Fruit fly (Drosophila melanogaster) ovary, adult (tissue): Measurements from ENCODE around the gene alt.

Experiments
- CG17801 ChIP-seq: fragments of 200-800 bp; optimal IDR thresholded peaks from 2 replicates; lab custom pipeline; 2019; ENCODE audit warnings: missing biosample characterization, mild to moderate bottlenecking, missing genetic modification characterization, moderate library complexity; ENCODE audit not compliant: partially characterized antibody

The alt gene

DNA sequence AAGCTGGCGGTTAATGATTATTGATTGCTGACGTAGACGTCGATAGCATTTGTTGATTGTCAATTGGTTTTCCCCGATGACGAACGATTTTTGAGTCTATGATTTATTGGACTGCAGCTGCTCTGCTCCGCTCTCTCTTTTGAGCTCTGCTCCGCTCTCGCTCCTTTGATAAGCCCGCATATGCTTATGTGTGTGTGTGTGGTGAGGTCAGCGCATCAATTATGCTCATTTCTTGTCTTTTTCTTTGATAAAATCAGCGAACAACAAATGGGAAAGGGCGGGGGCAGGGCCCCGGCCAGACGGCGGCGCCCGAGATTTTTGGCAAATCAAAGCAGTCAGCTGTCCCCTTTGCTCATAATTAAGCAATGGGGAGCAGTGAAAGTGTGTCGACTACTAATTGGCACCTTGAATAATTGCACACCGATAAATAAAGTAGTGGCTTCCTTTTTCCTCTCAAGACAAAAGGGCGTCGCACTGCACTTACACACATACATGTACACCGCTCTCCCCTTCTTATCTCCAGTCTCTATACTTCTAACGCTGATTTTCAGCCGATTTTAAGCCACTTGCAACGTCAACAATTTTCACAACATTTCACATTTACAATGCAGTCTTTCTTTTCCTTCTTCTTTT, 588 bp downstream of the alt start:
- no peak for TF ChIP-seq CG17801 (GFP tag; lab: Kevin White, UChicago)

dm6 chr3R:17680639-17681302, 1.5 kb downstream of the alt start:
- TF ChIP-seq CG17801 (GFP tag; lab: Kevin White, UChicago), result no peak

DNA sequence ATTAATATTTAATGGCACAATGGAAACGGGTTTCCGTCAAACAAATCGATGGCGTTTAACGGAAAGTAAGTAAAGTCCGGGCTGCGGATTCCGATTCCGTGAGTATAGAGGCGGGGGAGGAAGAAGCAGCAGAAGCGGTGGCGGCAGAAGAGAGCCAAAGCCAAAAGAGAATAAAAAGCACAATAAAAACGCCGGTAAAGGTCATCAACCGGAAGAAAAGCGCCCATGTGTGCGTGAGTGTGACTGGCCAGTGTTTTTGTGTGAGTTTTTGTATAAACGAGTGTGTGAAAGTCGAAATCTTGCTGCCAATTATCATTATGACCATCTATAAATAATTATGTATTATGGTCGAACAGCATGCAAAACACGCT, 2.1 kb downstream of the alt start:
- no peak for TF ChIP-seq CG17801 (GFP tag; lab: Kevin White, UChicago)

DNA sequence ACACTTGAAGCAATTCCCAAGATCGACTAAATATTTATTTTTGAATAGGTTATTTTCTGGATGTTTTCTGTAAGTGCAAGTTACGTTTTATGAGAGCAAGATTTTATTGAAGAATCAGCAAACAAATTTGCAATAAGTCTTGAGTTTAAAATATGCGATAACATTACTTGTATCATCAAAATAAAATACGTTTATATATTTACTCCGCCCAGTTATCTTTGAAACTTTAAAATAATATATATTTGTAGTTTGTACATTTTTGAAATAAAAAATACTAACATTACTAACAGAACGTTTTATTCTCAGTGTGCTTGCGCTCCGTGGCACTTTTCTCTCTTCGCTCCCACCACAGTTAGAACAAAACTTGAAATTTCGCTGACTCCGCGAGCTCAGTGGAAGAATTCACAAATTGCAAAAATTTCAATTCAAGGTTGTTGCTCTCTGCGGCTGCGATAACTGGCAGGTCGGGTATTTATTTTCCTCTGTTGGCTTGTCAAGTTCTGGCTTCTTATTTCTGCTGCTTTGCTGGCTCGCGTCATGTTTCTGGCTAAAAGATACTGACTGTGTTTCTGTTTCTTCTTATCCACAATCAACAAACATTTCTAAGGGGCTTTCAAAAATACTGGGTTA, 2.8 kb downstream of the alt start:
- peak; percentile 90 for TF ChIP-seq CG17801 (GFP tag; lab: Kevin White, UChicago)

dm6 chr3R:17678138-17678873, 4.0 kb downstream of the alt start:
- TF ChIP-seq CG17801 (GFP tag; lab: Kevin White, UChicago), result peak; percentile 4

DNA sequence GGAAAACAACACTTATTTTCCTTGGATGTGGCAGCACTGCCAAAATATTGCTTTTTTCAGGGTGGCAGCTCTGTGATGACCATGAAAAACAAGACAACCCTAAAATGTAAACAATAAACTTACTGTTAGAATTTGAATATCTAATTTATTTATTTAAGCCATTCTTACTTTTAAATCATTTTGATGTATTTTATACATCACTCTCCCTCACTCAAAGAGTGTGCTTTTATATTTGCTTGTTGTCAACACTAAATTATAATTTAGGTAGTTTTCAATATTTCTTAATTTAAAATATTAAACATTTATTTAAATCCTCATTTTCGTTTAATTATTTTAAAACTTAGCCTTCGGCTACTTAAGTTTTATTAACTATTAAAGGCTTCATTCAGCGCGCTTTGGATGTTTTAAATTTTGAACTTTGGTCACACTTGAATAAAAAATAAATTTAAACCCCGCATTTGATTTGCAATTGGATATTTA, 11.4 kb downstream of the alt start, which contains the start of the genes CG7523 and Mps1:
CG7523 (minus strand) TSS at position 39 of the 480 bp plus-strand sequence.
Mps1 (plus strand) TSS at position 415 of the 480 bp plus-strand sequence.
- TF ChIP-seq CG17801 (GFP tag; lab: Kevin White, UChicago), result no peak

dm6 chr3R:17670202-17670856, 12.0 kb downstream of the alt start:
- TF ChIP-seq CG17801 (GFP tag; lab: Kevin White, UChicago), result no peak

dm6 chr3R:17667987-17668386, 14.3 kb downstream of the alt start:
- no peak for TF ChIP-seq CG17801 (GFP tag; lab: Kevin White, UChicago)

dm6 chr3R:17667279-17667678, 15.0 kb downstream of the alt start, which contains the start of gene CG45045:
TSS of gene CG45045 (plus strand) at chr3R:17667572.
- no peak for TF ChIP-seq CG17801 (GFP tag; lab: Kevin White, UChicago)

DNA sequence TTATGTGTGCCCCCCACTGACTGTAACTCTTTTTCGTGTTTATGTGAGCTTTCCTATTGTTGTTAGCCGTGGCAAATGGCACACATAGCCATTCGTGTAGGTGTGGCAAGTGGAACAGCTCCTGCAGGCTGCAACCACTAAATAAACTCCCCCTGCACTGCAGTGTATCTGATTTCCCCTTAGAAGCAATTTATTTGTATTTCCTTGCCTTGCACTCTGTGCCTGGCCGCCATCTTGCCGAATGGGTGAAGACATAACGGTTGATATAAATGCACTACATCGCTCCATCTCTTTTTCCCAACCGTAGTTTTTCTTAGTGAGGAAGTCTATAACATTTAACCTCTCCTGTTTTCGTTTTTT, 15.5 kb downstream of the alt start:
- TF ChIP-seq CG17801 (GFP tag; lab: Kevin White, UChicago), result no peak

DNA sequence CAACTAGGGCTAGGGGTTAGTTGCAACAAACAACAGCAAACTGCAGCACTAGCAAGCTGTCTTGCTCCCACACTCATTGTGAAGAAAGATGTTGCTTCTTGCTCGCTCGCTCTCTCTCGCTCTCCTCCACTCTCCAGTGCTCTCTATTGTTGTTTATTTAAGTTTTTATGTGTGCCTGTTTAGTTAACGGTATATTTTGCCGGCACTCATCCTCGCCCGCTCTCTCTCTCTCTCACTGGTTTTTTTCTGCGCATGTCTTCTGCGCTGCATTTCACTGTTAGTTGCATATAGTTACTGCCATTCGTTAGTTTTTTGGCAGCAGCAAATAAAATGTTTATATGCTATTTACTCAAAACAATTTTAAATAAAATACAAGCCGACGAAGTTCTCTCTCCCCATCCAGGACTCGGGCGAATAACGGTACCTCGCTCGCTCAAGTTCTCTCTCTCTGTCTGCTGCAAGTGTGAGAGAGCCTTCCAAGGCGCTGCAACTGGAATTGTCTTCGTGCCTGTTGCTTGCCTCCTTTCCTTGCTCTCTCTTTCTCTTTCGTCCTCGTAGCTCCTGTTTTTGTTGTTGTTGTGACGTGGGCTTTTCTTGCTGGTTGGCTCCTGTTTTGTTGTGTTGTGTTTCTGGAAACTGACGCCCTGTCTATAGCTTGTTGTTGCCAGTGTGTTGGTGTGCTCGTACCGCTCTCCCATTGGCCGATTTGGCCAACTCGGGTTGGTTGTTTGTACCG, 16.1 kb downstream of the alt start:
- TF ChIP-seq CG17801 (GFP tag; lab: Kevin White, UChicago), result no peak

DNA sequence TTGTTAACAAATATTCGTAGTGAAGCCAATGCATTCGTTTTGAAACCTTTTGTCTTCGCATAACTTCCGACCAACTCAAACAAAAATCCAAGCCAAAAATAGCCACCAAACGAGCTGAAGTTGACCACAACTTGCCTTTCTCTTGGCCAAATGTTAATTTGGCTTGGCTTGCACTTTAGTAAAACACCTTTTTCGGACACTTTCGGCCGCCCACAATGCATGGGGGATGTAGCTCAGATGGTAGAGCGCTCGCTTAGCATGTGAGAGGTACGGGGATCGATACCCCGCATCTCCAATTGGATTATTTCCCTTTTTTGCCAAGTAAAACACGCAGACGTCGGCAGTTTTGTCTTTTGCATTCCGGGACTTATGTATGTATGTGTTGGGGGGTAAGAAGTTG, 25.4 kb downstream of the alt start:
- TF ChIP-seq CG17801 (GFP tag; lab: Kevin White, UChicago), result no peak

DNA sequence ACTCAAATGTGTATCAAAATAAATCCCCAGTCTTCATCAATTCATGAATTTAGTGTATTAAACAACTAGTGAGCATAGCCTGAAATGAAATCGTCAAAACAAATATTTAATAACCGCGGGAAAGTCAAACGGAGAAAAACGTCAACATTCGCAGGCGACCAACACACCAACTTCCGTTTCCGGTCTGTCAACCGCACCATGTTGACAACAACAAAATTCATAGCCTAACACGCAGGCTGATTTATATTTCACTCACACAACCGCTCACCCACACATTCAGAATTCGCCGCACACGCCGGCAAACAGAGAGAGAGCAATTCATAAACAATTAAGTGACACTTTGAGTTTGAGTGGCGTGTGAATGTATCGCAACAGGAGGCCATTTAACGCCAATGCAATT, 27.3 kb downstream of the alt start:
- no peak for TF ChIP-seq CG17801 (GFP tag; lab: Kevin White, UChicago)

DNA sequence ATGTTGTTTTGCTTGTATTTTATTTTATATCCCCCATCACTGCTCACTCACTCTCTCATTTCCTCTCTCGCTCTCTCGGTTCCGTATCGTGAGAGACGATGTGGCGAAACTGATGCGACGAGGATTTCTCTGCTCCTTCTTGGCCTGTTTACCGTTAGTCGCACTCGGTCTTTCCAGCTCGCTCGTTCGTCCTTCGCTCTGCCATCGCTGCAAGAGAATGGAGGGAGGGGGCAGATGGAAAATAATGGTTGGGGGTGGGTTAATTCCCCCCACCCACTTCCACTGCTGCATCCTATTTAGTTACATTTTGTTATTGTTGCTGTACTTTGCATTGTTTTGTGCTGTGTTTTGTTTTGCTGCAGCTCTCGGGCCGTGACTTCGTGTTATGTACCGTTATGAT, 28.4 kb downstream of the alt start:
- no peak for TF ChIP-seq CG17801 (GFP tag; lab: Kevin White, UChicago)
